Worm (Caenorhabditis elegans): ENCODE measurements around the gene mrps-33.

ce11 chrIV:8739294-8739693, 532 bp downstream of the mrps-33 start, which contains the start of gene F21D5.5:
- TF ChIP-seq pbrm-1 (GFP tag; IDR thresholded peaks at IDR 0.05) = no peak
- TF ChIP-seq snpc-4 (GFP tag; optimal IDR thresholded peaks at IDR 0.05) = no peak
- no peak for TF ChIP-seq snpc-4 (tag; optimal IDR thresholded peaks at IDR 0.05)
- no peak for TF ChIP-seq nhr-90 (tag; optimal IDR thresholded peaks at IDR 0.05)
- no peak for TF ChIP-seq unc-62 (GFP tag; optimal IDR thresholded peaks at IDR 0.05)
- TF ChIP-seq F39B2.1 (GFP tag; IDR thresholded peaks at IDR 0.05) = no peak
- TF ChIP-seq nfya-1 (tag; optimal IDR thresholded peaks at IDR 0.05; ENCODE audit: borderline replicate concordance, insufficient read depth) = no peak
- TF ChIP-seq Y79H2A.3 (GFP tag; conservative IDR thresholded peaks at IDR 0.05) = no peak
- TF ChIP-seq pha-4 (tag; optimal IDR thresholded peaks at IDR 0.05) = no peak
- TF ChIP-seq ama-1 (optimal IDR thresholded peaks at IDR 0.05) = no peak
- no peak for TF ChIP-seq ama-1 (GFP tag; optimal IDR thresholded peaks at IDR 0.05)
- TF ChIP-seq F49E8.2 (tag; optimal IDR thresholded peaks at IDR 0.05; ENCODE audit: insufficient read depth) = no peak
